Worm (Caenorhabditis elegans) whole organism, midembryonic: Measurements from ENCODE around the gene Y82E9BR.9.

ENCODE experiments used
- cog-1 ChIP-seq: sonication (generic microtip); optimal IDR thresholded peaks from 2 replicates; lab custom pipeline; 2016; ENCODE audit warnings: missing genetic modification characterization, missing compliant biosample characterization
- flt-1 ChIP-seq: fragments of 200-800 bp; sonication (Bioruptor generic); IDR thresholded peaks from 2 replicates; pipeline ENCODE4 v1.3.6; 2022; ENCODE audit warnings: missing genetic modification characterization, missing compliant biosample characterization
- klf-2 ChIP-seq: fragments of 200-800 bp; sonication (Bioruptor generic); conservative IDR thresholded peaks from 2 replicates; pipeline ENCODE4 v1.3.6; 2022; ENCODE audit warnings: missing genetic modification reagents, missing genetic modification characterization, missing compliant biosample characterization
- ref-1 ChIP-seq: fragments of 200-800 bp; sonication (Bioruptor generic); conservative IDR thresholded peaks from 2 replicates; pipeline ENCODE4 v1.3.6; 2022; ENCODE audit warnings: missing genetic modification reagents, missing genetic modification characterization, missing compliant biosample characterization

ce11 chrIII:1354523-1354922 is 5.0 kb downstream of the Y82E9BR.9 start:
- no peak for TF ChIP-seq ref-1 (GFP tag; lab: Robert Waterston, UW)
- TF ChIP-seq flt-1 (GFP tag; lab: Robert Waterston, UW), result no peak
- no peak for TF ChIP-seq klf-2 (GFP tag; lab: Robert Waterston, UW)
- no peak for TF ChIP-seq cog-1 (tag; lab: Kevin White, UChicago)
